Worm (Caenorhabditis elegans) whole organism, young adult: ENCODE measurements around the gene F38E1.10.

ENCODE experiments used
- B0019.2 ChIP-seq: fragments of 200-800 bp; sonication (Bioruptor generic); conservative IDR thresholded peaks from 2 replicates; pipeline ENCODE4 v1.3.6; 2022; ENCODE audit warnings: missing genetic modification reagents, missing genetic modification characterization, missing compliant biosample characterization
- D2030.7 ChIP-seq: fragments of 200-800 bp; sonication (Bioruptor generic); IDR thresholded peaks from 2 replicates; pipeline ENCODE4 v1.3.6; 2022; ENCODE audit warnings: missing genetic modification reagents, missing genetic modification characterization, missing compliant biosample characterization
- F22D6.2 ChIP-seq: sonication (generic microtip); optimal IDR thresholded peaks from 2 replicates; lab custom pipeline; 2016; ENCODE audit warnings: mild to moderate bottlenecking, missing genetic modification characterization, missing compliant biosample characterization
- F33H1.4 ChIP-seq: fragments of 200-800 bp; sonication (Bioruptor generic); IDR thresholded peaks from 2 replicates; pipeline ENCODE4 v1.3.6; 2022; ENCODE audit warnings: missing genetic modification reagents, missing genetic modification characterization, missing compliant biosample characterization
- F52B5.7 ChIP-seq: sonication (generic microtip); optimal IDR thresholded peaks from 2 replicates; lab custom pipeline; 2016; ENCODE audit warnings: mild to moderate bottlenecking, missing genetic modification characterization, missing compliant biosample characterization
- F55B11.4 ChIP-seq: sonication (generic microtip); optimal IDR thresholded peaks from 2 replicates; lab custom pipeline; 2016; ENCODE audit warnings: missing compliant biosample characterization, missing genetic modification characterization, borderline replicate concordance; ENCODE audit not compliant: insufficient read depth
- K11D2.4 ChIP-seq: fragments of 200-800 bp; sonication (Bioruptor generic); IDR thresholded peaks from 2 replicates; pipeline ENCODE4 v1.3.6; 2022; ENCODE audit warnings: missing genetic modification reagents, missing genetic modification characterization, missing compliant biosample characterization
- akir-1 ChIP-seq: fragments of 200-800 bp; sonication (Bioruptor generic); optimal IDR thresholded peaks from 2 replicates; lab custom pipeline; 2018; ENCODE audit warnings: mild to moderate bottlenecking, missing genetic modification characterization, moderate library complexity, missing compliant biosample characterization
- ama-1 ChIP-seq, 3 experiments: fragments of 150-350 bp in 1 of 3; sonication (generic microtip) in 2 of 3; optimal IDR thresholded peaks; 2 replicates each; lab custom pipeline; 2014 to 2018; ENCODE audit warnings: missing biosample characterization in 2 of 3, missing genetic modification characterization in 2 of 3, missing genetic modification reagents in 2 of 3
- aptf-2 ChIP-seq: fragments of 200-800 bp; sonication (Bioruptor generic); conservative IDR thresholded peaks from 2 replicates; pipeline ENCODE4 v1.3.6; 2022; ENCODE audit warnings: missing genetic modification reagents, missing genetic modification characterization, missing compliant biosample characterization
- aptf-3 ChIP-seq: fragments of 200-800 bp; sonication (Bioruptor generic); IDR thresholded peaks from 2 replicates; pipeline ENCODE4 v1.3.6; 2022; ENCODE audit warnings: missing genetic modification characterization, missing compliant biosample characterization
- bed-2 ChIP-seq: fragments of 200-800 bp; sonication (Bioruptor generic); IDR thresholded peaks from 2 replicates; pipeline ENCODE4 v1.3.6; 2022; ENCODE audit warnings: missing genetic modification reagents, missing genetic modification characterization, missing compliant biosample characterization
- ceh-40 ChIP-seq: fragments of 200-800 bp; sonication (Bioruptor generic); IDR thresholded peaks from 2 replicates; pipeline ENCODE4 v1.3.6; 2022; ENCODE audit warnings: missing genetic modification characterization, missing compliant biosample characterization
- chd-7 ChIP-seq: sonication (generic microtip); optimal IDR thresholded peaks from 2 replicates; lab custom pipeline; 2016; ENCODE audit warnings: mild to moderate bottlenecking, missing genetic modification characterization, moderate library complexity, missing compliant biosample characterization
- dpl-1 ChIP-seq: fragments of 150-350 bp; optimal IDR thresholded peaks from 2 replicates; lab custom pipeline; 2014; ENCODE audit warnings: missing biosample characterization, missing genetic modification reagents, missing genetic modification characterization
- efl-1 ChIP-seq: fragments of 150-350 bp; optimal IDR thresholded peaks from 2 replicates; lab custom pipeline; 2014; ENCODE audit warnings: missing biosample characterization, missing genetic modification reagents, missing genetic modification characterization
- egl-44 ChIP-seq: fragments of 200-800 bp; sonication (Bioruptor generic); IDR thresholded peaks from 2 replicates; pipeline ENCODE4 v1.3.6; 2022; ENCODE audit warnings: missing genetic modification reagents, missing genetic modification characterization, missing compliant biosample characterization
- hlh-26 ChIP-seq: fragments of 200-800 bp; sonication (Bioruptor generic); conservative IDR thresholded peaks from 2 replicates; pipeline ENCODE4 v1.3.6; 2022; ENCODE audit warnings: missing genetic modification reagents, missing genetic modification characterization, missing compliant biosample characterization
- hmg-20 ChIP-seq: fragments of 200-800 bp; sonication (Bioruptor generic); IDR thresholded peaks from 2 replicates; pipeline ENCODE4 v1.3.6; 2022; ENCODE audit warnings: missing genetic modification reagents, missing genetic modification characterization, missing compliant biosample characterization
- hrde-1 ChIP-seq: sonication (generic microtip); optimal IDR thresholded peaks from 2 replicates; lab custom pipeline; 2016; ENCODE audit warnings: missing genetic modification characterization, mild to moderate bottlenecking, missing compliant biosample characterization, moderate library complexity, missing genotype, missing genetic modification reagents, borderline replicate concordance
- let-526 ChIP-seq: fragments of 200-800 bp; sonication (Bioruptor generic); IDR thresholded peaks from 2 replicates; pipeline ENCODE4 v1.3.6; 2022; ENCODE audit warnings: missing genetic modification reagents, missing genetic modification characterization, missing compliant biosample characterization
- lin-26 ChIP-seq: fragments of 200-800 bp; sonication (Bioruptor generic); IDR thresholded peaks from 2 replicates; pipeline ENCODE4 v1.3.6; 2022; ENCODE audit warnings: missing genetic modification reagents, missing genetic modification characterization, missing compliant biosample characterization
- lin-35 ChIP-seq, 3 experiments: fragments of 150-350 bp in 2 of 3; sonication (generic microtip) in 1 of 3; optimal IDR thresholded peaks; 2 replicates each; lab custom pipeline; 2014 to 2018; ENCODE audit warnings: missing biosample characterization in 3 of 3, missing genetic modification characterization in 3 of 3, missing genetic modification reagents in 3 of 3
- lin-54 ChIP-seq: fragments of 200-800 bp; sonication (Bioruptor generic); optimal IDR thresholded peaks from 2 replicates; lab custom pipeline; 2018; ENCODE audit warnings: mild to moderate bottlenecking, missing genetic modification characterization, missing compliant biosample characterization
- lir-1 ChIP-seq: fragments of 200-800 bp; sonication (Bioruptor generic); conservative IDR thresholded peaks from 2 replicates; pipeline ENCODE4 v1.3.6; 2022; ENCODE audit warnings: missing genetic modification reagents, missing genetic modification characterization, missing compliant biosample characterization
- lsl-1 ChIP-seq: fragments of 200-800 bp; sonication (Bioruptor generic); optimal IDR thresholded peaks from 2 replicates; lab custom pipeline; 2018; ENCODE audit warnings: mild to moderate bottlenecking, missing genetic modification characterization, moderate library complexity, missing compliant biosample characterization
- lsy-27 ChIP-seq: sonication (generic microtip); optimal IDR thresholded peaks from 2 replicates; lab custom pipeline; 2017; ENCODE audit warnings: missing genetic modification characterization, mild to moderate bottlenecking, missing compliant biosample characterization, antibody characterized with exemption, missing genotype, borderline replicate concordance; ENCODE audit not compliant: insufficient read depth
- madf-6 ChIP-seq: fragments of 200-800 bp; sonication (Bioruptor generic); IDR thresholded peaks from 2 replicates; pipeline ENCODE4 v1.3.6; 2022; ENCODE audit warnings: missing genetic modification reagents, missing genetic modification characterization, missing compliant biosample characterization
- mcd-1 ChIP-seq: fragments of 200-800 bp; sonication (Bioruptor generic); IDR thresholded peaks from 2 replicates; pipeline ENCODE4 v1.3.6; 2022; ENCODE audit warnings: missing genetic modification reagents, missing genetic modification characterization, missing compliant biosample characterization
- nfya-1 ChIP-seq: sonication (generic microtip); optimal IDR thresholded peaks from 2 replicates; lab custom pipeline; 2017; ENCODE audit warnings: antibody characterized with exemption, missing compliant biosample characterization, missing genetic modification characterization, borderline replicate concordance; ENCODE audit not compliant: insufficient read depth
- nfya-2 ChIP-seq: fragments of 200-800 bp; sonication (Bioruptor generic); IDR thresholded peaks from 2 replicates; pipeline ENCODE4 v1.3.6; 2022; ENCODE audit warnings: missing genetic modification reagents, missing genetic modification characterization, missing compliant biosample characterization
- nfyb-1 ChIP-seq: fragments of 200-800 bp; sonication (Bioruptor generic); IDR thresholded peaks from 2 replicates; pipeline ENCODE4 v1.3.6; 2022; ENCODE audit warnings: missing genetic modification reagents, missing genetic modification characterization, missing compliant biosample characterization
- nhr-179 ChIP-seq: sonication (generic microtip); optimal IDR thresholded peaks from 2 replicates; lab custom pipeline; 2016; ENCODE audit warnings: mild to moderate bottlenecking, missing genetic modification characterization, missing compliant biosample characterization
- nhr-27 ChIP-seq: fragments of 200-800 bp; sonication (Bioruptor generic); optimal IDR thresholded peaks from 2 replicates; lab custom pipeline; 2018; ENCODE audit warnings: mild to moderate bottlenecking, missing genetic modification characterization, moderate library complexity, missing compliant biosample characterization
- repo-1 ChIP-seq: sonication (generic microtip); optimal IDR thresholded peaks from 2 replicates; lab custom pipeline; 2017; ENCODE audit warnings: mild to moderate bottlenecking, missing genetic modification characterization, missing compliant biosample characterization
- snpc-1.1 ChIP-seq: sonication (generic microtip); optimal IDR thresholded peaks from 2 replicates; lab custom pipeline; 2017; ENCODE audit warnings: missing genetic modification characterization, mild to moderate bottlenecking, missing compliant biosample characterization, antibody characterized with exemption, moderate library complexity, missing genotype, missing genetic modification reagents; ENCODE audit not compliant: insufficient read depth
- snpc-1.3 ChIP-seq: sonication (generic microtip); optimal IDR thresholded peaks from 2 replicates; lab custom pipeline; 2017; ENCODE audit warnings: missing genetic modification characterization, mild to moderate bottlenecking, missing compliant biosample characterization, antibody characterized with exemption, moderate library complexity, missing genotype, missing genetic modification reagents; ENCODE audit not compliant: insufficient read depth
- snpc-4 ChIP-seq, 5 experiments: fragments of 150-350 bp in 1 of 5; sonication (generic microtip) in 4 of 5; optimal IDR thresholded peaks; 2 replicates each; lab custom pipeline; 2014 to 2018; ENCODE audit warnings: missing genetic modification characterization in 5 of 5, missing biosample characterization in 3 of 5, antibody characterized with exemption in 2 of 5, mild to moderate bottlenecking in 2 of 5, missing compliant biosample characterization in 2 of 5, missing genotype in 2 of 5, moderate library complexity in 2 of 5, missing genetic modification reagents in 1 of 5
- tbp1 ChIP-seq: fragments of 200-800 bp; sonication (Bioruptor generic); optimal IDR thresholded peaks from 2 replicates; lab custom pipeline; 2018; ENCODE audit warnings: mild to moderate bottlenecking, missing genetic modification characterization, missing compliant biosample characterization
- tlf-1 ChIP-seq: fragments of 200-800 bp; sonication (Bioruptor generic); optimal IDR thresholded peaks from 2 replicates; lab custom pipeline; 2018; ENCODE audit warnings: mild to moderate bottlenecking, missing genetic modification characterization, missing compliant biosample characterization
- xnd-1 ChIP-seq: sonication (generic microtip); optimal IDR thresholded peaks from 2 replicates; lab custom pipeline; 2016; ENCODE audit warnings: missing genotype, missing genetic modification reagents, missing genetic modification characterization, missing compliant biosample characterization
- ztf-18 ChIP-seq: sonication (generic microtip); optimal IDR thresholded peaks from 2 replicates; lab custom pipeline; 2016; ENCODE audit warnings: missing genotype, mild to moderate bottlenecking, missing genetic modification characterization, missing compliant biosample characterization
- ztf-25 ChIP-seq: fragments of 200-800 bp; sonication (Bioruptor generic); IDR thresholded peaks from 2 replicates; pipeline ENCODE4 v1.3.6; 2022; ENCODE audit warnings: missing genetic modification reagents, missing genetic modification characterization, missing compliant biosample characterization

The F38E1.10 gene

ce11 chrV:8357756-8358155 lies 17.6 kb downstream of the F38E1.10 start:
- TF ChIP-seq dpl-1 (GFP tag; lab: Kevin White, UChicago) (no peak), aptf-2 (GFP tag; lab: Robert Waterston, UW) (no peak), snpc-4 (GFP tag; optimal IDR thresholded peaks at IDR 0.05; lab: Kevin White, UChicago) (no peak), snpc-4 (tag; optimal IDR thresholded peaks at IDR 0.05; lab: Kevin White, UChicago) (peak in 1 of 4 experiments; percentile 35), repo-1 (tag; lab: Kevin White, UChicago) (no peak), lin-54 (GFP tag; lab: Kevin White, UChicago) (peak; percentile 14), lir-1 (GFP tag; lab: Robert Waterston, UW) (no peak), hrde-1 (tag; lab: Kevin White, UChicago) (peak; percentile 39), lin-26 (GFP tag; lab: Robert Waterston, UW) (no peak), mcd-1 (GFP tag; lab: Robert Waterston, UW) (no peak), let-526 (no peak), snpc-1.1 (tag; lab: Kevin White, UChicago) (no peak), efl-1 (no peak), ztf-18 (tag; lab: Kevin White, UChicago) (peak; percentile 25), F55B11.4 (tag; lab: Kevin White, UChicago) (no peak), hlh-26 (GFP tag; lab: Robert Waterston, UW) (no peak), nhr-27 (no peak), madf-6 (GFP tag; lab: Robert Waterston, UW) (peak; percentile 19; the same call in 1 of the 2 replicates), chd-7 (tag; lab: Kevin White, UChicago) (no peak), akir-1 (GFP tag; lab: Kevin White, UChicago) (no peak)

- TF ChIP-seq nfya-1 (tag; lab: Kevin White, UChicago) (no peak), nfyb-1 (GFP tag; lab: Robert Waterston, UW) (no peak), B0019.2 (GFP tag; lab: Robert Waterston, UW) (no peak; the same call in 1 of the 2 replicates), nhr-179 (tag; lab: Kevin White, UChicago) (no peak), egl-44 (GFP tag; lab: Robert Waterston, UW) (no peak), ztf-18 (tag; lab: Kevin White, UChicago) (peak; percentile 38), F33H1.4 (GFP tag; lab: Robert Waterston, UW) (peak; percentile 86), snpc-1.3 (tag; lab: Kevin White, UChicago) (peak; percentile 4), ama-1 (optimal IDR thresholded peaks at IDR 0.05; lab: Kevin White, UChicago) (no peak), ama-1 (GFP tag; optimal IDR thresholded peaks at IDR 0.05; lab: Kevin White, UChicago) (no peak), efl-1 (peak; percentile 75), ceh-40 (no peak), D2030.7 (GFP tag; lab: Robert Waterston, UW) (peak; percentile 29; the same call in 1 of the 2 replicates), hmg-20 (no peak), lsl-1 (GFP tag; lab: Kevin White, UChicago) (peak; percentile 93), repo-1 (tag; lab: Kevin White, UChicago) (no peak), nfya-2 (no peak), K11D2.4 (GFP tag; lab: Robert Waterston, UW) (no peak), tbp1 (GFP tag; lab: Kevin White, UChicago) (no peak), xnd-1 (peak; percentile 81), bed-2 (GFP tag; lab: Robert Waterston, UW) (no peak), tlf-1 (no peak), madf-6 (GFP tag; lab: Robert Waterston, UW) (peak; percentile 79), aptf-3 (GFP tag; lab: Robert Waterston, UW) (no peak), F52B5.7 (tag; lab: Kevin White, UChicago) (no peak), ztf-25 (GFP tag; lab: Robert Waterston, UW) (no peak), F22D6.2 (tag; lab: Kevin White, UChicago) (no peak), lin-35 (GFP tag; optimal IDR thresholded peaks at IDR 0.05; lab: Kevin White, UChicago) (no peak), lin-54 (GFP tag; lab: Kevin White, UChicago) (no peak), lsy-27 (tag; lab: Kevin White, UChicago) (no peak)
Measured at ce11 chrV:8355435-8356212, 19.7 kb downstream of the F38E1.10 start, which contains the start of gene mom-2. mom-2 (plus strand) TSS chrV:8355988.
